Worm (Caenorhabditis elegans) whole organism, midembryonic: Measurements from ENCODE around the gene fmo-1.

Source experiments
- T22C8.4 ChIP-seq: fragments of 200-800 bp; sonication (Bioruptor generic); IDR thresholded peaks from 2 replicates; pipeline ENCODE4 v1.3.6; 2022; ENCODE audit warnings: missing genetic modification characterization, missing compliant biosample characterization
- cog-1 ChIP-seq: sonication (generic microtip); optimal IDR thresholded peaks from 2 replicates; lab custom pipeline; 2016; ENCODE audit warnings: missing genetic modification characterization, missing compliant biosample characterization
- flt-1 ChIP-seq: fragments of 200-800 bp; sonication (Bioruptor generic); IDR thresholded peaks from 2 replicates; pipeline ENCODE4 v1.3.6; 2022; ENCODE audit warnings: missing genetic modification characterization, missing compliant biosample characterization
- med-1 ChIP-seq: sonication (generic microtip); optimal IDR thresholded peaks from 2 replicates; lab custom pipeline; 2017; ENCODE audit warnings: missing genetic modification characterization, mild to moderate bottlenecking, missing compliant biosample characterization, antibody characterized with exemption, missing genetic modification reagents; ENCODE audit not compliant: insufficient read depth
- ref-1 ChIP-seq: fragments of 200-800 bp; sonication (Bioruptor generic); conservative IDR thresholded peaks from 2 replicates; pipeline ENCODE4 v1.3.6; 2022; ENCODE audit warnings: missing genetic modification reagents, missing genetic modification characterization, missing compliant biosample characterization
- tab-1 ChIP-seq: fragments of 200-800 bp; sonication (Bioruptor generic); IDR thresholded peaks from 2 replicates; pipeline ENCODE4 v1.3.6; 2022; ENCODE audit warnings: missing genetic modification characterization, missing compliant biosample characterization
- ztf-23 ChIP-seq: fragments of 200-800 bp; sonication (Bioruptor generic); IDR thresholded peaks from 2 replicates; pipeline ENCODE4 v1.3.6; 2022; ENCODE audit warnings: missing genetic modification reagents, missing genetic modification characterization, missing compliant biosample characterization
- ztf-29 ChIP-seq: fragments of 200-800 bp; sonication (Bioruptor generic); IDR thresholded peaks from 2 replicates; pipeline ENCODE4 v1.3.6; 2022; ENCODE audit warnings: missing genetic modification reagents, missing genetic modification characterization, missing compliant biosample characterization

ce11 chrIV:10688972-10689567 is 27.4 kb downstream of the fmo-1 start, which contains the start of gene R102.3:
- TF ChIP-seq cog-1 (tag; lab: Kevin White, UChicago), result no peak
- TF ChIP-seq ref-1 (GFP tag; lab: Robert Waterston, UW), result no peak
- TF ChIP-seq flt-1, result no peak
- no peak for TF ChIP-seq ztf-23 (GFP tag; lab: Robert Waterston, UW)
- no peak for TF ChIP-seq ztf-29 (GFP tag; lab: Robert Waterston, UW)
- TF ChIP-seq med-1 (GFP tag; lab: Kevin White, UChicago), result no peak
- TF ChIP-seq T22C8.4 (GFP tag; lab: Robert Waterston, UW), result no peak
- TF ChIP-seq tab-1 (GFP tag; lab: Robert Waterston, UW), result no peak
